Comparison of ENCODE assay signal across 1 worm cellular context in the genomic region with DNA sequence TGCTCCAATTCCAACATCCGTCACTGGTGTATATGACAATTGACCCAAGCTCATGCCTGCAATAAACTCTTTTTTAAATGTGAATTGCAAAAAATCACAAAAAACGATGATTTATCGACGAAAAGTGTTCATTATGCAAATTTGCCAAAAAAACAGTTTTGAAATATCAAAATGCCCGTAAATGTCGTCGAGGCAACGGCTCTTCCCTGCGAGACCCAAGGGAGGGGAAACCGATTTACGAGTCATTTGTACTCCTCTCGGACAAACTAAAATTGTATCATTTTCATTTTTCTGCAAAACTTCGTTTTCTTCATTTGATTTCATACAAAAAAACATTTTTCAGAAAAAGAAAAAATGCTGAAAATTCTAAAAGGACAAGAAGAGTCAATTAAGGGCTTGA.
TF ChIP-seq lines count a peak whose summit lies in the region.

Gene hmgs-1 (minus strand): TSS at position 56 of the 400 bp plus-strand sequence.
Gene F25B4.4 (plus strand): TSS at position 340 of the 400 bp plus-strand sequence.

TF ChIP-seq in whole organism, L4 larva, 104 proteins besides CTCF, POLR2A, EP300 and RAD21 (continued from another document):
- TF ChIP-seq php-3 (GFP tag; IDR thresholded peaks at IDR 0.05; lab: Robert Waterston, UW): 0 out of 2 replicates have a peak, but pooled peaks have one; percentile 5
- TF ChIP-seq nhr-11 (tag; optimal IDR thresholded peaks at IDR 0.05; lab: Kevin White, UChicago): peak; percentile 95
- no peak for TF ChIP-seq egl-43 (GFP tag; IDR thresholded peaks at IDR 0.05; lab: Robert Waterston, UW)
- peak; percentile 73 for TF ChIP-seq T26A8.4 (GFP tag; IDR thresholded peaks at IDR 0.05; lab: Robert Waterston, UW)
- peak; percentile 94 for TF ChIP-seq dve-1 (tag; optimal IDR thresholded peaks at IDR 0.05; lab: Kevin White, UChicago; ENCODE audit: insufficient read depth)
- peak; percentile 52 for TF ChIP-seq duxl-1 (tag; optimal IDR thresholded peaks at IDR 0.05; lab: Kevin White, UChicago; ENCODE audit: poor library complexity)
- TF ChIP-seq nhr-10 (tag; optimal IDR thresholded peaks at IDR 0.05; lab: Kevin White, UChicago): peak; percentile 1
- TF ChIP-seq lin-1 (GFP tag; IDR thresholded peaks at IDR 0.05; lab: Robert Waterston, UW): no peak
- peak; percentile 93 for TF ChIP-seq fkh-10 (GFP tag; optimal IDR thresholded peaks at IDR 0.05; lab: Kevin White, UChicago)
- TF ChIP-seq ceh-20 (GFP tag; IDR thresholded peaks at IDR 0.05; lab: Robert Waterston, UW): peak; percentile 50
- peak; percentile 10 for TF ChIP-seq mxl-3 (GFP tag; optimal IDR thresholded peaks at IDR 0.05; lab: Kevin White, UChicago)
- TF ChIP-seq dmd-9 (GFP tag; IDR thresholded peaks at IDR 0.05; lab: Robert Waterston, UW): peak; percentile 76
- peak; percentile 93 for TF ChIP-seq nhr-77 (tag; optimal IDR thresholded peaks at IDR 0.05; lab: Kevin White, UChicago)
- TF ChIP-seq ces-1 (GFP tag; optimal IDR thresholded peaks at IDR 0.05; lab: Kevin White, UChicago): peak; percentile 7
- TF ChIP-seq nhr-6 (tag; optimal IDR thresholded peaks at IDR 0.05; lab: Kevin White, UChicago): peak; percentile 91
- TF ChIP-seq spr-3 (GFP tag; optimal IDR thresholded peaks at IDR 0.05; lab: Kevin White, UChicago): peak; percentile 61
- no peak for TF ChIP-seq zag-1 (tag; optimal IDR thresholded peaks at IDR 0.05; lab: Kevin White, UChicago)
- TF ChIP-seq nhr-28 (tag; optimal IDR thresholded peaks at IDR 0.05; lab: Kevin White, UChicago): peak; percentile 73
- peak; percentile 81 to 95 for TF ChIP-seq lsy-2 (tag; optimal IDR thresholded peaks at IDR 0.05; lab: Kevin White, UChicago)
- TF ChIP-seq ama-1 (optimal IDR thresholded peaks at IDR 0.05; lab: Kevin White, UChicago): peak; percentile 62
- TF ChIP-seq gei-8 (GFP tag; optimal IDR thresholded peaks at IDR 0.05; lab: Kevin White, UChicago): no peak
- peak in 1 of 2 experiments; percentile 21 for TF ChIP-seq ZK546.5 (tag; optimal IDR thresholded peaks at IDR 0.05; lab: Kevin White, UChicago)
- peak; percentile 50 for TF ChIP-seq nhr-25 (tag; optimal IDR thresholded peaks at IDR 0.05; lab: Kevin White, UChicago; ENCODE audit: borderline replicate concordance, insufficient read depth)
- peak; percentile 85 for TF ChIP-seq T20F7.1 (GFP tag; optimal IDR thresholded peaks at IDR 0.05; lab: Kevin White, UChicago)
